Worm (Caenorhabditis elegans): Measurements from ENCODE around the gene rrp-1.
"Not testable (repeated sequence)": the region's sequence is repeated elsewhere in the genome, so short reads cannot be mapped to it uniquely, and the experiment has no call there.

The rrp-1 gene

DNA sequence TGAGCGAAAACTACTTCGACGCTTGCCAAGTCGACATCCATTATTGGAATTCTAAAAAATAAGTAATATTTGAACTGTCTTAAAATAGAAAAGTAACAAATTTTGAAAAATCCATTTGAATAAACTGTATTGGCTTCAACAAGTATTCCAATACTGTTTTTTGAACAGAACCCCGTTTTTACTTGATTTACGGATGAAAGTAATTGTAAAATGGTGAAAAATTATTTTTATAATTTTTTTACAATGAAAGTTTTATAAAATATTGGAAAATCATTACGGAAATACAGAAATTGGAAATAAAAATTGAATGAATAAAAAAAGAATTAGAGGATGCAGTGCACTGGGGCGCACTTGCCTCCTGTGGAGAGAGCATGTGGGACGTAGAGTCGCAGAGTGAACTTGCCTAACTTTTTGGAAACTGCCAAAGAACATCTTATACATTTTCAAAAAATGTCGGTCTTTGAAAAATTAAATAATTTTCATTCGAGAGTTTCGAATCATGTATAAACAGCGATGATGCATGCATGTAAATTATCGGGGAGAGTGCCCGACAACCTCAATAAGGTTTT lies at the start of gene rrp-1:
TSS of gene rrp-1 (minus strand) at position 51 of the 569 bp plus-strand sequence.
- TF ChIP-seq T22C8.4 (GFP tag; IDR thresholded peaks at IDR 0.05) (no peak), ztf-29 (GFP tag; IDR thresholded peaks at IDR 0.05) (no peak), tab-1 (GFP tag; IDR thresholded peaks at IDR 0.05) (no peak), med-1 (GFP tag; optimal IDR thresholded peaks at IDR 0.05; ENCODE audit: insufficient read depth) (no peak), flt-1 (GFP tag; IDR thresholded peaks at IDR 0.05) (no peak), klf-2 (GFP tag; conservative IDR thresholded peaks at IDR 0.05) (no peak), cog-1 (tag; optimal IDR thresholded peaks at IDR 0.05) (no peak), ztf-23 (GFP tag; IDR thresholded peaks at IDR 0.05) (no peak), ref-1 (GFP tag; conservative IDR thresholded peaks at IDR 0.05) (no peak)

ce11 chrIV:10028779-10029178 lies 46.7 kb upstream of the rrp-1 start, which contains the start of the genes F44D12.16 and msd-2:
Gene F44D12.16 (plus strand): TSS chrIV:10029079.
Gene msd-2 (plus strand): TSS chrIV:10029083.
- TF ChIP-seq T22C8.4 (GFP tag; IDR thresholded peaks at IDR 0.05); cog-1 (tag; optimal IDR thresholded peaks at IDR 0.05); ref-1 (GFP tag; conservative IDR thresholded peaks at IDR 0.05): not testable (repeated sequence)

- TF ChIP-seq ztf-23 (GFP tag; IDR thresholded peaks at IDR 0.05) (no peak), flt-1 (GFP tag; IDR thresholded peaks at IDR 0.05) (no peak), T22C8.4 (GFP tag; IDR thresholded peaks at IDR 0.05) (no peak), tab-1 (GFP tag; IDR thresholded peaks at IDR 0.05) (no peak), ztf-29 (GFP tag; IDR thresholded peaks at IDR 0.05) (no peak), klf-2 (GFP tag; conservative IDR thresholded peaks at IDR 0.05) (no peak), cog-1 (tag; optimal IDR thresholded peaks at IDR 0.05) (no peak), med-1 (GFP tag; optimal IDR thresholded peaks at IDR 0.05; ENCODE audit: insufficient read depth) (no peak), ref-1 (GFP tag; conservative IDR thresholded peaks at IDR 0.05) (no peak)
Measured at ce11 chrIV:10027566-10027965, 45.5 kb upstream of the rrp-1 start, which contains the start of gene gipc-2. Gene gipc-2 (minus strand): TSS chrIV:10027666.

DNA sequence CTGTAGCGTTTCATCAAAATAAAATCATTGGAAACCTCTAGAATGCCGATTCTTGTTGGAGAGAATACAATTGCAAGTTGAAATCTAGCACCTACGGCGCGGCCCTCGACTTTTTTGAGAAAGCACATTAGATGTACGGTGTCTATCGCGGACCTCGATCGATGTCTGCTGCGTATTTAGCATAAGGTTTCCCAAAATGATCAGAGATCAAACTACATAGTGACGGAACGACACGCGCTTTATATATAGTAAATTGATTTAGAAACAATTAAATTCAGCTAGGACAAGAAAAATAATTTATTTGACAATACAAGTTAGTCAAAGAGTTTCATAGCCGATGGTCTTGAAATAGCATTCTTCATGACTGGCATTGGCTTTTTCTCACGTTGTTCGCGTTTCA lies 44.1 kb upstream of the rrp-1 start:
- TF ChIP-seq T22C8.4 (GFP tag; IDR thresholded peaks at IDR 0.05) (no peak), ztf-29 (GFP tag; IDR thresholded peaks at IDR 0.05) (no peak), klf-2 (GFP tag; conservative IDR thresholded peaks at IDR 0.05) (no peak), flt-1 (GFP tag; IDR thresholded peaks at IDR 0.05) (no peak), med-1 (GFP tag; optimal IDR thresholded peaks at IDR 0.05; ENCODE audit: insufficient read depth) (no peak), cog-1 (tag; optimal IDR thresholded peaks at IDR 0.05) (no peak), ztf-23 (GFP tag; IDR thresholded peaks at IDR 0.05) (no peak)

DNA sequence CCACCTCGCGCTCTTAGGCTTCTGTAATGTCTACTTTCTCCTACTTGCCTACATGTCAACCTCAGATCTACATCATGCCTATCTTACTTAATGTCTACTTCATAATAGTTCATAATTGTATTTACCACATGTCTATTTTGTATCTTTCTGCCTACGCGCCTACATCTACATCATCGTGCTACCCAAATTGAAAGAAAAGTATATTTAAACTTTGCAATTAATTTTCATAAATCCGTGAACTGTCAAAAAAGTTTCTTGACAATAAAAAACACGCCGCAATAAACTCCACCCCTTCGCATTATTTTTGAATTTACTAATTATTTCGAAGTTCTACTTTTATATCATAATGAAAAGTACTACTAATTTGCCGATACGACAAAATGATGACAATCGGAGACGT lies 40.9 kb upstream of the rrp-1 start, which contains the start of gene F44D12.8:
TSS of gene F44D12.8 (plus strand) at position 301 of the 400 bp plus-strand sequence.
- TF ChIP-seq tab-1 (GFP tag; IDR thresholded peaks at IDR 0.05) (no peak), med-1 (GFP tag; optimal IDR thresholded peaks at IDR 0.05; ENCODE audit: insufficient read depth) (no peak), T22C8.4 (GFP tag; IDR thresholded peaks at IDR 0.05) (no peak), klf-2 (GFP tag; conservative IDR thresholded peaks at IDR 0.05) (no peak), flt-1 (GFP tag; IDR thresholded peaks at IDR 0.05) (no peak), ztf-29 (GFP tag; IDR thresholded peaks at IDR 0.05) (no peak), cog-1 (tag; optimal IDR thresholded peaks at IDR 0.05) (no peak)

DNA sequence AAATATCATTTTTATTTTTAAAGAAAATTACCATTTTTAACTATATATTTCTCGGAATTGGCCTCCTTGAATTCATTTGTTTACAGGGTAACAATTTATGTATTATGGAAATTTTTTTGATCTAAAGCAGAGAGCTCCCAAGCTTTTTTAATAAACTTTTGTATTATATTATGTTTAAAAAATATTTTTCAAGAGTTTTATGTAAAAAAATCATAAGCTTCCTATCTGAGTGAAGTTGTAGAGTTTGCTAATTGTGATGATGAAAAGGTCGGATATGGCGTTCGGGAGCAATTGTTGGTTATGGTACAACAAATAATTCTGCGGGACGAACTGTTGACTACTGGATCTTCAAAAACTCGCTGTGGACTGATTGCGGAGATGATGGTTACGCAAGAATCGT lies 39.2 kb upstream of the rrp-1 start, which contains the start of gene F44D12.19:
TSS of gene F44D12.19 (plus strand) at position 301 of the 400 bp plus-strand sequence.
- TF ChIP-seq ref-1 (GFP tag; conservative IDR thresholded peaks at IDR 0.05) (no peak), ztf-23 (GFP tag; IDR thresholded peaks at IDR 0.05) (no peak), med-1 (GFP tag; optimal IDR thresholded peaks at IDR 0.05; ENCODE audit: insufficient read depth) (no peak), flt-1 (GFP tag; IDR thresholded peaks at IDR 0.05) (no peak), T22C8.4 (GFP tag; IDR thresholded peaks at IDR 0.05) (no peak), ztf-29 (GFP tag; IDR thresholded peaks at IDR 0.05) (no peak), klf-2 (GFP tag; conservative IDR thresholded peaks at IDR 0.05) (no peak), cog-1 (tag; optimal IDR thresholded peaks at IDR 0.05) (no peak), tab-1 (GFP tag; IDR thresholded peaks at IDR 0.05) (no peak)

ce11 chrIV:10017633-10018032 lies 35.6 kb upstream of the rrp-1 start, which contains the start of gene F44D12.2:
Gene F44D12.2 (minus strand): TSS chrIV:10017733.
- TF ChIP-seq ztf-23 (GFP tag; IDR thresholded peaks at IDR 0.05): no peak
- no peak for TF ChIP-seq klf-2 (GFP tag; conservative IDR thresholded peaks at IDR 0.05)
- TF ChIP-seq ref-1 (GFP tag; conservative IDR thresholded peaks at IDR 0.05): no peak
- TF ChIP-seq ztf-29 (GFP tag; IDR thresholded peaks at IDR 0.05): no peak
- no peak for TF ChIP-seq tab-1 (GFP tag; IDR thresholded peaks at IDR 0.05)
- TF ChIP-seq flt-1 (GFP tag; IDR thresholded peaks at IDR 0.05): no peak
- no peak for TF ChIP-seq T22C8.4 (GFP tag; IDR thresholded peaks at IDR 0.05)
- no peak for TF ChIP-seq cog-1 (tag; optimal IDR thresholded peaks at IDR 0.05)
- no peak for TF ChIP-seq med-1 (GFP tag; optimal IDR thresholded peaks at IDR 0.05; ENCODE audit: insufficient read depth)

DNA sequence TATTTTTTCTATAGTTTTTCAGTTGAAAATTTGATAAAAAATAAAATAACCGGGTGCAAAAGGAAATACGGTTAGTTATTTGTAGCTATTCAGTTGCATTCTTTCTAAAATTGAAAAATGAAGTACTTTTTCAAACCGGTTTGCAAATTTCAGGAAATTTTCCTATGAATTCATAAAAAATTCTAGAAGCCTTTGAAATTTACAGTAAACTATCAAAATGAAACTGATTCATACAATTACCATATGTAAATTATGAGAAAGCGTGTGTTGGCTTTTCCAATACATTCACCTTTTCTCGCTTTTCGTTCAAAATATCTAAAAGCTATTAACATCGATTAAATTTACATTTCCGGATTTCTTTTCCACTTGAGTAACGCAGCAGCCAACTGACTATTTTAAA lies 34.9 kb upstream of the rrp-1 start, which contains the start of gene ent-7:
TSS of gene ent-7 (plus strand) at position 301 of the 400 bp plus-strand sequence.
- TF ChIP-seq flt-1 (GFP tag; IDR thresholded peaks at IDR 0.05): no peak
- TF ChIP-seq ztf-23 (GFP tag; IDR thresholded peaks at IDR 0.05): no peak
- no peak for TF ChIP-seq ref-1 (GFP tag; conservative IDR thresholded peaks at IDR 0.05)
- TF ChIP-seq klf-2 (GFP tag; conservative IDR thresholded peaks at IDR 0.05): no peak
- no peak for TF ChIP-seq ztf-29 (GFP tag; IDR thresholded peaks at IDR 0.05)
- no peak for TF ChIP-seq cog-1 (tag; optimal IDR thresholded peaks at IDR 0.05)
- TF ChIP-seq T22C8.4 (GFP tag; IDR thresholded peaks at IDR 0.05): no peak
- no peak for TF ChIP-seq med-1 (GFP tag; optimal IDR thresholded peaks at IDR 0.05; ENCODE audit: insufficient read depth)
- no peak for TF ChIP-seq tab-1 (GFP tag; IDR thresholded peaks at IDR 0.05)

ce11 chrIV:10009536-10009935 lies 27.5 kb upstream of the rrp-1 start, which contains the start of gene magu-4:
Gene magu-4 (plus strand): TSS chrIV:10009753.
- TF ChIP-seq cog-1 (tag; optimal IDR thresholded peaks at IDR 0.05): no peak
- TF ChIP-seq flt-1 (GFP tag; IDR thresholded peaks at IDR 0.05): no peak
- TF ChIP-seq med-1 (GFP tag; optimal IDR thresholded peaks at IDR 0.05; ENCODE audit: insufficient read depth): no peak

- TF ChIP-seq ref-1 (GFP tag; conservative IDR thresholded peaks at IDR 0.05) (no peak), med-1 (GFP tag; optimal IDR thresholded peaks at IDR 0.05; ENCODE audit: insufficient read depth) (no peak), klf-2 (GFP tag; conservative IDR thresholded peaks at IDR 0.05) (no peak), flt-1 (GFP tag; IDR thresholded peaks at IDR 0.05) (no peak), T22C8.4 (GFP tag; IDR thresholded peaks at IDR 0.05) (no peak), tab-1 (GFP tag; IDR thresholded peaks at IDR 0.05) (no peak), ztf-23 (GFP tag; IDR thresholded peaks at IDR 0.05) (no peak), cog-1 (tag; optimal IDR thresholded peaks at IDR 0.05) (no peak), ztf-29 (GFP tag; IDR thresholded peaks at IDR 0.05) (no peak)
Measured at ce11 chrIV:10007758-10008157, 25.7 kb upstream of the rrp-1 start.
